Worm (Caenorhabditis elegans) whole organism, midembryonic: ENCODE data around the gene mpst-1.

Experiments used
- T22C8.4 ChIP-seq: fragments of 200-800 bp; sonication (Bioruptor generic); IDR thresholded peaks from 2 replicates; pipeline ENCODE4 v1.3.6; 2022; ENCODE audit warnings: missing genetic modification characterization, missing compliant biosample characterization
- ref-1 ChIP-seq: fragments of 200-800 bp; sonication (Bioruptor generic); conservative IDR thresholded peaks from 2 replicates; pipeline ENCODE4 v1.3.6; 2022; ENCODE audit warnings: missing genetic modification reagents, missing genetic modification characterization, missing compliant biosample characterization

DNA sequence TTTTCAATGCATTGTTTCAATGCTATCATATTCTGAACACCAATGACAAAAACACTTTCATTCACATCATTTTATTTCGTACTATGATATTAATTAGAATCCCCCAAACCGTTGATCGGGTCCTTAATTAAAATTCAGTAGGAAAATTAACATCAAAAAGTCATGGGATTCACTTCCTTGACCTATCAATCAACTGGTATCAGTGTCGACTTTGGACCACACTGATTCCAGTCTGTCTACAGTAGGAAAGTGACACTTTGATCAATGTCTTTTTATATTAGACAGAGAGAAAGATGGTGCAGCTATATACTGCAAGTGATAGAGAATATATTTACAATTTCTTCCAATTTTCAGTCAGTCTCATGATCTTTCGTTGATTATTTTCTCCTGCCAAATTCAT lies 30.5 kb downstream of the mpst-1 start:
- TF ChIP-seq T22C8.4 (GFP tag; lab: Robert Waterston, UW), result no peak
- no peak for TF ChIP-seq ref-1 (GFP tag; lab: Robert Waterston, UW)
